Worm (Caenorhabditis elegans) whole organism, L2 larva: ENCODE results near the gene F44D12.16.

Experiments
- C34F6.9 ChIP-seq: fragments of 150-350 bp; optimal IDR thresholded peaks from 2 replicates; lab custom pipeline; 2014; ENCODE audit warnings: missing biosample characterization, missing genetic modification characterization
- F13H6.1 ChIP-seq: sonication (generic microtip); optimal IDR thresholded peaks from 2 replicates; lab custom pipeline; 2016; ENCODE audit warnings: missing genetic modification characterization, missing compliant biosample characterization
- Y55F3AM.14 ChIP-seq: fragments of 200-800 bp; sonication (Bioruptor generic); optimal IDR thresholded peaks from 2 replicates; lab custom pipeline; 2018; ENCODE audit warnings: mild to moderate bottlenecking, missing genetic modification characterization, missing compliant biosample characterization
- alr-1 ChIP-seq: fragments of 150-350 bp; optimal IDR thresholded peaks from 2 replicates; lab custom pipeline; 2014; ENCODE audit warnings: missing biosample characterization, missing genetic modification characterization
- aly-2 ChIP-seq: fragments of 150-350 bp; optimal IDR thresholded peaks from 2 replicates; lab custom pipeline; 2014; ENCODE audit warnings: missing biosample characterization, missing genetic modification characterization
- ama-1 ChIP-seq: fragments of 150-350 bp; optimal IDR thresholded peaks from 2 replicates; lab custom pipeline; 2018; ENCODE audit warnings: inconsistent platforms
- blmp-1 ChIP-seq: sonication (generic microtip); optimal IDR thresholded peaks from 2 replicates; lab custom pipeline; 2017; ENCODE audit warnings: missing genetic modification characterization, mild to moderate bottlenecking, missing compliant biosample characterization, antibody characterized with exemption, moderate library complexity; ENCODE audit not compliant: insufficient read depth
- ceh-82 ChIP-seq: fragments of 150-350 bp; optimal IDR thresholded peaks from 2 replicates; lab custom pipeline; 2014; ENCODE audit warnings: missing biosample characterization, missing genetic modification characterization
- crh-2 ChIP-seq: sonication (generic microtip); optimal IDR thresholded peaks from 2 replicates; lab custom pipeline; 2017; ENCODE audit warnings: missing biosample characterization, missing genetic modification characterization
- dmd-4 ChIP-seq: sonication (generic microtip); optimal IDR thresholded peaks from 2 replicates; lab custom pipeline; 2017; ENCODE audit warnings: missing biosample characterization, missing genetic modification characterization
- egl-27 ChIP-seq: sonication (generic microtip); optimal IDR thresholded peaks from 3 replicates; lab custom pipeline; 2017; ENCODE audit warnings: missing biosample characterization, missing genetic modification reagents, missing genetic modification characterization
- elt-1 ChIP-seq: fragments of 150-350 bp; optimal IDR thresholded peaks from 2 replicates; lab custom pipeline; 2014; ENCODE audit warnings: missing biosample characterization, missing genetic modification characterization
- elt-3 ChIP-seq: sonication (generic microtip); optimal IDR thresholded peaks from 2 replicates; lab custom pipeline; 2017; ENCODE audit warnings: missing biosample characterization, missing genetic modification characterization
- fos-1 ChIP-seq: fragments of 150-350 bp; optimal IDR thresholded peaks from 2 replicates; lab custom pipeline; 2014; ENCODE audit warnings: missing biosample characterization, missing genetic modification characterization
- gmeb-1 ChIP-seq: fragments of 150-350 bp; optimal IDR thresholded peaks from 2 replicates; lab custom pipeline; 2014; ENCODE audit warnings: missing biosample characterization, missing genetic modification characterization
- lin-11 ChIP-seq: fragments of 150-350 bp; sonication (generic microtip); optimal IDR thresholded peaks from 2 replicates; lab custom pipeline; 2014; ENCODE audit warnings: missing biosample characterization, missing genetic modification characterization, inconsistent platforms, mixed read lengths
- lin-13 ChIP-seq: fragments of 150-350 bp; optimal IDR thresholded peaks from 2 replicates; lab custom pipeline; 2014; ENCODE audit warnings: missing biosample characterization, missing genetic modification reagents, missing genetic modification characterization
- lin-39 ChIP-seq: fragments of 150-350 bp; optimal IDR thresholded peaks from 2 replicates; lab custom pipeline; 2014; ENCODE audit warnings: missing biosample characterization, missing genetic modification reagents, missing genetic modification characterization
- lsy-2 ChIP-seq, 2 experiments: fragments of 150-350 bp in 1 of 2; sonication (generic microtip) in 1 of 2; optimal IDR thresholded peaks; 2 replicates each; lab custom pipeline; 2014 to 2017; ENCODE audit warnings: missing biosample characterization in 2 of 2, missing genetic modification characterization in 2 of 2
- mab-5 ChIP-seq: fragments of 150-350 bp; optimal IDR thresholded peaks from 2 replicates; lab custom pipeline; 2014; ENCODE audit warnings: missing biosample characterization, missing genetic modification characterization
- mdl-1 ChIP-seq, 2 experiments: fragments of 150-350 bp in 1 of 2; sonication (generic microtip) in 1 of 2; optimal IDR thresholded peaks; 2 replicates each; lab custom pipeline; 2017; ENCODE audit warnings: missing biosample characterization in 2 of 2, missing genetic modification characterization in 2 of 2
- nhr-11 ChIP-seq: fragments of 150-350 bp; optimal IDR thresholded peaks from 2 replicates; lab custom pipeline; 2014; ENCODE audit warnings: missing biosample characterization, missing genetic modification characterization
- nhr-12 ChIP-seq: fragments of 150-350 bp; optimal IDR thresholded peaks from 2 replicates; lab custom pipeline; 2014; ENCODE audit warnings: missing biosample characterization, missing genetic modification characterization
- nhr-129 ChIP-seq: fragments of 150-350 bp; optimal IDR thresholded peaks from 2 replicates; lab custom pipeline; 2014; ENCODE audit warnings: missing biosample characterization, missing genetic modification characterization
- nhr-21 ChIP-seq: fragments of 150-350 bp; optimal IDR thresholded peaks from 2 replicates; lab custom pipeline; 2014; ENCODE audit warnings: missing biosample characterization, missing genetic modification characterization
- nhr-23 ChIP-seq: fragments of 150-350 bp; optimal IDR thresholded peaks from 2 replicates; lab custom pipeline; 2014; ENCODE audit warnings: missing biosample characterization, missing genetic modification reagents, missing genetic modification characterization
- nhr-237 ChIP-seq: fragments of 150-350 bp; optimal IDR thresholded peaks from 2 replicates; lab custom pipeline; 2014; ENCODE audit warnings: missing biosample characterization, missing genetic modification characterization
- nhr-6 ChIP-seq: fragments of 150-350 bp; optimal IDR thresholded peaks from 2 replicates; lab custom pipeline; 2014; ENCODE audit warnings: missing biosample characterization, missing genetic modification characterization
- nhr-77 ChIP-seq: fragments of 150-350 bp; optimal IDR thresholded peaks from 2 replicates; lab custom pipeline; 2014; ENCODE audit warnings: missing biosample characterization, missing genetic modification characterization
- peb-1 ChIP-seq: fragments of 150-350 bp; optimal IDR thresholded peaks from 2 replicates; lab custom pipeline; 2014; ENCODE audit warnings: missing biosample characterization, missing genetic modification characterization
- sem-4 ChIP-seq: fragments of 150-350 bp; optimal IDR thresholded peaks from 2 replicates; lab custom pipeline; 2014; ENCODE audit warnings: missing biosample characterization, missing genetic modification reagents, missing genetic modification characterization
- sma-3 ChIP-seq: sonication (generic microtip); optimal IDR thresholded peaks from 2 replicates; lab custom pipeline; 2016; ENCODE audit warnings: missing genetic modification reagents, missing genetic modification characterization, missing compliant biosample characterization
- sma-9 ChIP-seq, 2 experiments: fragments of 150-350 bp in 1 of 2; sonication (generic microtip) in 1 of 2; optimal IDR thresholded peaks; 2 replicates each; lab custom pipeline; 2014 to 2016; ENCODE audit warnings: missing genetic modification characterization in 2 of 2, mild to moderate bottlenecking in 1 of 2, missing biosample characterization in 1 of 2, missing compliant biosample characterization in 1 of 2, missing genetic modification reagents in 1 of 2, moderate library complexity in 1 of 2
- snpc-4 ChIP-seq: fragments of 150-350 bp; optimal IDR thresholded peaks from 2 replicates; lab custom pipeline; 2014; ENCODE audit warnings: missing biosample characterization, missing genetic modification characterization
- unc-39 ChIP-seq: fragments of 150-350 bp; optimal IDR thresholded peaks from 2 replicates; lab custom pipeline; 2014; ENCODE audit warnings: missing biosample characterization, missing genetic modification characterization
- unc-55 ChIP-seq: fragments of 150-350 bp; sonication (generic microtip); optimal IDR thresholded peaks from 3 replicates; lab custom pipeline; 2014; ENCODE audit warnings: missing biosample characterization, missing genetic modification reagents, missing genetic modification characterization
- unc-62 ChIP-seq: fragments of 150-350 bp; optimal IDR thresholded peaks from 2 replicates; lab custom pipeline; 2014; ENCODE audit warnings: missing biosample characterization, missing genetic modification reagents, missing genetic modification characterization
- zag-1 ChIP-seq: fragments of 150-350 bp; optimal IDR thresholded peaks from 2 replicates; lab custom pipeline; 2014; ENCODE audit warnings: missing biosample characterization, missing genetic modification characterization
- ztf-1 ChIP-seq: fragments of 200-800 bp; sonication (Bioruptor generic); conservative IDR thresholded peaks from 2 replicates; pipeline ENCODE4 v1.3.6; 2022; ENCODE audit warnings: missing genetic modification characterization, missing compliant biosample characterization
- ztf-11 ChIP-seq: sonication (generic microtip); optimal IDR thresholded peaks from 2 replicates; lab custom pipeline; 2017; ENCODE audit warnings: missing biosample characterization, missing genetic modification characterization

Gene F44D12.16

ce11 chrIV:10062728-10063127 is 33.8 kb downstream of the F44D12.16 start, which contains the start of gene ipla-7:
Gene ipla-7 (minus strand): TSS chrIV:10062849.
- TF ChIP-seq gmeb-1, result no peak
- TF ChIP-seq nhr-77 (tag; lab: Kevin White, UChicago), result no peak
- peak; percentile 5 for TF ChIP-seq snpc-4
- no peak for TF ChIP-seq ceh-82 (tag; lab: Kevin White, UChicago)
- TF ChIP-seq nhr-129 (tag; lab: Kevin White, UChicago), result peak; percentile 11
- TF ChIP-seq mdl-1 (tag; optimal IDR thresholded peaks at IDR 0.05; lab: Kevin White, UChicago), result peak in 1 of 2 experiments; percentile 33
- TF ChIP-seq blmp-1 (tag; lab: Kevin White, UChicago), result no peak
- TF ChIP-seq zag-1, result peak; percentile 31
- TF ChIP-seq peb-1 (tag; lab: Kevin White, UChicago), result no peak
- peak; percentile 70 for TF ChIP-seq C34F6.9 (tag; lab: Kevin White, UChicago)
- TF ChIP-seq F13H6.1 (tag; lab: Kevin White, UChicago), result peak; percentile 29
- no peak for TF ChIP-seq mab-5
- peak; percentile 29 for TF ChIP-seq unc-55
- peak; percentile 62 for TF ChIP-seq crh-2 (tag; lab: Kevin White, UChicago)
- TF ChIP-seq alr-1, result no peak
- no peak for TF ChIP-seq nhr-11 (tag; lab: Kevin White, UChicago)
- no peak for TF ChIP-seq lin-13
- no peak for TF ChIP-seq elt-3 (tag; lab: Kevin White, UChicago)
- TF ChIP-seq nhr-23 (tag; lab: Kevin White, UChicago), result no peak
- TF ChIP-seq fos-1 (tag; lab: Kevin White, UChicago), result peak; percentile 62
- TF ChIP-seq lsy-2 (tag; optimal IDR thresholded peaks at IDR 0.05; lab: Kevin White, UChicago), result peak in 1 of 2 experiments; percentile 21

ce11 chrIV:10063941-10064340 is 35.1 kb downstream of the F44D12.16 start:
- no peak for TF ChIP-seq nhr-23 (tag; lab: Kevin White, UChicago)
- TF ChIP-seq nhr-129 (tag; lab: Kevin White, UChicago), result no peak
- no peak for TF ChIP-seq aly-2
- TF ChIP-seq ztf-1 (GFP tag; lab: Robert Waterston, UW), result no peak
- no peak for TF ChIP-seq sem-4
- TF ChIP-seq sma-3 (GFP tag; lab: Kevin White, UChicago), result no peak
- no peak for TF ChIP-seq mdl-1 (tag; optimal IDR thresholded peaks at IDR 0.05; lab: Kevin White, UChicago)
- no peak for TF ChIP-seq nhr-6 (tag; lab: Kevin White, UChicago)
- no peak for TF ChIP-seq unc-62 (GFP tag; lab: Kevin White, UChicago)
- no peak for TF ChIP-seq blmp-1 (tag; lab: Kevin White, UChicago)
- TF ChIP-seq ama-1, result no peak
- TF ChIP-seq zag-1, result no peak
- no peak for TF ChIP-seq unc-39 (tag; lab: Kevin White, UChicago)
- no peak for TF ChIP-seq gmeb-1
- no peak for TF ChIP-seq fos-1 (tag; lab: Kevin White, UChicago)
- no peak for TF ChIP-seq nhr-21 (tag; lab: Kevin White, UChicago)
- no peak for TF ChIP-seq elt-1 (tag; lab: Kevin White, UChicago)

ce11 chrIV:10065159-10065558 is 36.3 kb downstream of the F44D12.16 start:
- TF ChIP-seq gmeb-1 (no peak), ama-1 (no peak), C34F6.9 (tag; lab: Kevin White, UChicago) (no peak), lin-11 (tag; lab: Kevin White, UChicago) (no peak), sma-9 (GFP tag; optimal IDR thresholded peaks at IDR 0.05; lab: Kevin White, UChicago) (no peak), sma-9 (tag; optimal IDR thresholded peaks at IDR 0.05; lab: Kevin White, UChicago) (no peak), ztf-11 (tag; lab: Kevin White, UChicago) (no peak), nhr-21 (tag; lab: Kevin White, UChicago) (no peak), elt-1 (tag; lab: Kevin White, UChicago) (no peak), Y55F3AM.14 (no peak), unc-62 (GFP tag; lab: Kevin White, UChicago) (no peak), snpc-4 (no peak), mdl-1 (tag; optimal IDR thresholded peaks at IDR 0.05; lab: Kevin White, UChicago) (no peak), nhr-237 (no peak), unc-55 (no peak), blmp-1 (tag; lab: Kevin White, UChicago) (no peak), nhr-6 (tag; lab: Kevin White, UChicago) (no peak), nhr-129 (tag; lab: Kevin White, UChicago) (peak; percentile 12), mab-5 (peak; percentile 68), lin-39 (peak; percentile 3), nhr-12 (tag; lab: Kevin White, UChicago) (no peak), egl-27 (tag; lab: Kevin White, UChicago) (no peak), lsy-2 (tag; optimal IDR thresholded peaks at IDR 0.05; lab: Kevin White, UChicago) (no peak), nhr-23 (tag; lab: Kevin White, UChicago) (no peak), fos-1 (tag; lab: Kevin White, UChicago) (no peak), dmd-4 (tag; lab: Kevin White, UChicago) (no peak)
- TF ChIP-seq, all 48 proteins: peak for 3
